Fruit fly (Drosophila melanogaster) whole organism, pupa: ENCODE data around the gene dah.

Experiments
- CG13204 ChIP-seq: fragments of 200-800 bp; sonication (Bioruptor generic); optimal IDR thresholded peaks from 2 replicates; lab custom pipeline; 2018; ENCODE audit warnings: missing biosample characterization, mild to moderate bottlenecking, missing genetic modification characterization, moderate library complexity
- CG15710 ChIP-seq: fragments of 200-800 bp; sonication (Bioruptor generic); optimal IDR thresholded peaks from 2 replicates; lab custom pipeline; 2018; ENCODE audit warnings: missing biosample characterization, mild to moderate bottlenecking, missing genetic modification characterization, moderate library complexity
- CG32121 ChIP-seq: fragments of 200-800 bp; sonication (Bioruptor generic); IDR thresholded peaks from 2 replicates; pipeline ENCODE4 v1.3.6; 2022; ENCODE audit warnings: missing biosample characterization, missing genetic modification characterization
- CG4496 ChIP-seq: fragments of 200-800 bp; sonication (Bioruptor generic); IDR thresholded peaks from 3 replicates; pipeline ENCODE4 v1.3.6; 2022; ENCODE audit warnings: missing biosample characterization, missing genetic modification characterization

DNA sequence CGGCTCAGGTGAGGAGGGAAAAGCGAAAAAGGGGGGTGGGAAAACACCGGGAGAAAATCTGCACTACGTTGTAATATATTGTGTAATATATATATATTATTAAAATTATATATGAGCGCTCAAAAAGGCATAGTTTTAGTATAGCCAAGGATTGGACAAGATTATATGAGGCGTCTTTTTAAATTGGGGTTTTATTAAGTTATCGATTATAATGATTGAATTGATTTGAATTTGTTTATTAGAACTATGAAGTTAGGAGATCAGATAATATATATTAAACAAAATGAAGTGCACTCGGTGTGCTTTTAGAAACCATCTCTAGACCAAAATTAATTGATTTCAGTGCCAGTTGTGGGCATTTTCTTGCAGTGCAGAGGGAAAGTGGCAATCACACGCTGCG is 35.5 kb downstream of the dah start:
- no peak for TF ChIP-seq CG32121 (GFP tag; lab: Robert Waterston, UW)
- TF ChIP-seq CG13204: no peak
- TF ChIP-seq CG4496 (GFP tag; lab: Robert Waterston, UW): no peak
- peak; percentile 3 for TF ChIP-seq CG15710 (tag; lab: Kevin White, UChicago)
